Fruit fly (Drosophila melanogaster): ENCODE measurements around the gene Tcs6.

Gene Tcs6

dm6 chr3R:26009766-26010414 lies 48.1 kb downstream of the Tcs6 start:
- TF ChIP-seq CG10348 (GFP tag; IDR thresholded peaks at IDR 0.05) (no peak), CG15710 (tag; optimal IDR thresholded peaks at IDR 0.05) (no peak), rn (GFP tag; IDR thresholded peaks at IDR 0.05) (no peak), CG17806 (tag; optimal IDR thresholded peaks at IDR 0.05) (no peak), fd96Ca (GFP tag; IDR thresholded peaks at IDR 0.05) (no peak), CG8301 (tag; optimal IDR thresholded peaks at IDR 0.05) (no peak), CG8159 (tag; optimal IDR thresholded peaks at IDR 0.05) (no peak), D1 (tag; optimal IDR thresholded peaks at IDR 0.05) (no peak), Snoo (tag; optimal IDR thresholded peaks at IDR 0.05) (no peak), CG14655 (GFP tag; optimal IDR thresholded peaks at IDR 0.05) (no peak), EcR (GFP tag; optimal IDR thresholded peaks at IDR 0.05) (no peak), CG13204 (GFP tag; optimal IDR thresholded peaks at IDR 0.05) (no peak), Ets98B (GFP tag; IDR thresholded peaks at IDR 0.05) (no peak), CG4496 (GFP tag; IDR thresholded peaks at IDR 0.05) (no peak)

DNA sequence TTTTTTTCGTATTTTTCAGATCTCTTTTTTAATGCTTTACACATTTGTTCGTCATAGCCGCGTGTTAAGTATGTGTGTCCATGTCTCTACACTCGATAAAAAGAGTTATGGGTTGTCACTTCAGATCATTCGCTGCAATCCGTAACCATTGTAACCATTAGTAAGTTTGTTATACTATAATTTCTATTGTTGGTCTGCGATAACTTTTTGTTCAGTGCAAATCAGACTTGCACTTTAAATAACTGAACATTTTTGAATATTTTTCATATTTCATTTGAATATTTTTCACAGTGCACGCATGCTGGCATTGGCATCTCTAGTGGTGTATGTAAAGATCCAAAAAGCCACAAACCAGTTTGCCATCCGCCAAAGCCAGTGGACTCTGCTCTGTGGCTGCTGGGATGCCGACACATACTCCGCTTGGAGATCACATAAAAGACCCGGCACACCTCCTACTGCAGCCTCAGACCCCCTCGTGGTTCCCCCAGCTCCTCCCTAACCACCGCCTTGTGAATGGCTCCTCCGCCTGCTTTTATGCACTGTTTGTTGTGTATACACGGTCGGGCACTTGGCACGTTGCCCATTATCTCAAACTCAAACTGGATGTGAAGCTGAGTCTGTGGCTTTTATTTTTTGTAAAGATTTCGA lies 49.0 kb downstream of the Tcs6 start:
- TF ChIP-seq CG8159 (tag; optimal IDR thresholded peaks at IDR 0.05) = peak; percentile 99
- peak; percentile 97 for TF ChIP-seq CG8301 (tag; optimal IDR thresholded peaks at IDR 0.05)
- TF ChIP-seq CG13204 (GFP tag; optimal IDR thresholded peaks at IDR 0.05) = peak; percentile 69
- peak; percentile 86 for TF ChIP-seq CG12605 (GFP tag; IDR thresholded peaks at IDR 0.05)
- TF ChIP-seq CG15710 (tag; optimal IDR thresholded peaks at IDR 0.05) = peak; percentile 98
- TF ChIP-seq CG17806 (tag; optimal IDR thresholded peaks at IDR 0.05) = peak; percentile 98
- TF ChIP-seq gl (tag; optimal IDR thresholded peaks at IDR 0.05) = peak; percentile 95
- peak; percentile 93 for TF ChIP-seq CG32121 (GFP tag; IDR thresholded peaks at IDR 0.05)
- TF ChIP-seq CG34367 (tag; optimal IDR thresholded peaks at IDR 0.05) = peak; percentile 98
- peak; percentile 88 for TF ChIP-seq rn (GFP tag; IDR thresholded peaks at IDR 0.05)
- peak; percentile 99 for TF ChIP-seq Pif1A (GFP tag; optimal IDR thresholded peaks at IDR 0.05)
- 0 out of 2 replicates have a peak, but pooled peaks have one; percentile 42 for TF ChIP-seq CG10348 (GFP tag; IDR thresholded peaks at IDR 0.05)
- TF ChIP-seq D1 (tag; optimal IDR thresholded peaks at IDR 0.05) = peak; percentile 97
- peak; percentile 97 for TF ChIP-seq Snoo (tag; optimal IDR thresholded peaks at IDR 0.05)
- peak; percentile 64 for TF ChIP-seq EcR (GFP tag; optimal IDR thresholded peaks at IDR 0.05)
- peak; percentile 98 for TF ChIP-seq CG9948 (tag; optimal IDR thresholded peaks at IDR 0.05)
- peak; percentile 99 for TF ChIP-seq Pif1B (GFP tag; optimal IDR thresholded peaks at IDR 0.05)
- peak; percentile 96 for TF ChIP-seq CG4496 (GFP tag; IDR thresholded peaks at IDR 0.05)
- TF ChIP-seq fd96Ca (GFP tag; IDR thresholded peaks at IDR 0.05) = peak; percentile 94
- TF ChIP-seq CG14655 (GFP tag; optimal IDR thresholded peaks at IDR 0.05) = peak; percentile 97
- peak; percentile 95 for TF ChIP-seq Ets98B (GFP tag; IDR thresholded peaks at IDR 0.05)

- TF ChIP-seq CG10348 (GFP tag; IDR thresholded peaks at IDR 0.05) = no peak
- TF ChIP-seq gl (tag; optimal IDR thresholded peaks at IDR 0.05) = peak; percentile 92
- TF ChIP-seq CG34367 (tag; optimal IDR thresholded peaks at IDR 0.05) = peak; percentile 66
- TF ChIP-seq D1 (tag; optimal IDR thresholded peaks at IDR 0.05) = no peak
- peak; percentile 52 for TF ChIP-seq Pif1B (GFP tag; optimal IDR thresholded peaks at IDR 0.05)
- TF ChIP-seq CG12605 (GFP tag; IDR thresholded peaks at IDR 0.05) = peak; percentile 75
- TF ChIP-seq CG4496 (GFP tag; IDR thresholded peaks at IDR 0.05) = peak; percentile 86
- TF ChIP-seq CG9948 (tag; optimal IDR thresholded peaks at IDR 0.05) = peak; percentile 31
- peak; percentile 69 for TF ChIP-seq CG8159 (tag; optimal IDR thresholded peaks at IDR 0.05)
- peak; percentile 73 for TF ChIP-seq fd96Ca (GFP tag; IDR thresholded peaks at IDR 0.05)
- TF ChIP-seq CG14655 (GFP tag; optimal IDR thresholded peaks at IDR 0.05) = peak; percentile 19
- TF ChIP-seq CG15710 (tag; optimal IDR thresholded peaks at IDR 0.05) = peak; percentile 74
- TF ChIP-seq CG32121 (GFP tag; IDR thresholded peaks at IDR 0.05) = peak; percentile 49; the same call in 1 of the 2 replicates
- peak; percentile 65 for TF ChIP-seq CG17806 (tag; optimal IDR thresholded peaks at IDR 0.05)
- peak; percentile 91 for TF ChIP-seq CG13204 (GFP tag; optimal IDR thresholded peaks at IDR 0.05)
- TF ChIP-seq EcR (GFP tag; optimal IDR thresholded peaks at IDR 0.05) = peak; percentile 93
- TF ChIP-seq Ets98B (GFP tag; IDR thresholded peaks at IDR 0.05) = peak; percentile 76
- peak; percentile 52 for TF ChIP-seq rn (GFP tag; IDR thresholded peaks at IDR 0.05)
- TF ChIP-seq CG8301 (tag; optimal IDR thresholded peaks at IDR 0.05) = peak; percentile 10
- peak; percentile 61 for TF ChIP-seq Snoo (tag; optimal IDR thresholded peaks at IDR 0.05)
- TF ChIP-seq Pif1A (GFP tag; optimal IDR thresholded peaks at IDR 0.05) = peak; percentile 59
Observed at dm6 chr3R:26007964-26008868, 49.8 kb downstream of the Tcs6 start.

Data from whole organism, pupa.